Fruit fly (Drosophila melanogaster) whole organism, pupa: ENCODE data around the gene CG6330.

Experiments used
- CG10348 ChIP-seq: fragments of 200-800 bp; sonication (Bioruptor generic); IDR thresholded peaks from 2 replicates; pipeline ENCODE4 v1.3.6; 2022; ENCODE audit warnings: missing biosample characterization, missing genetic modification characterization
- CG12605 ChIP-seq: fragments of 200-800 bp; sonication (Bioruptor generic); IDR thresholded peaks from 2 replicates; pipeline ENCODE4 v1.3.6; 2022; ENCODE audit warnings: missing biosample characterization, missing genetic modification characterization
- CG13204 ChIP-seq: fragments of 200-800 bp; sonication (Bioruptor generic); optimal IDR thresholded peaks from 2 replicates; lab custom pipeline; 2018; ENCODE audit warnings: missing biosample characterization, mild to moderate bottlenecking, missing genetic modification characterization, moderate library complexity
- CG14655 ChIP-seq: fragments of 200-800 bp; sonication (Bioruptor generic); optimal IDR thresholded peaks from 3 replicates; lab custom pipeline; 2017; ENCODE audit warnings: mild to moderate bottlenecking, missing biosample characterization, missing genetic modification reagents, missing genetic modification characterization
- CG15710 ChIP-seq: fragments of 200-800 bp; sonication (Bioruptor generic); optimal IDR thresholded peaks from 2 replicates; lab custom pipeline; 2018; ENCODE audit warnings: missing biosample characterization, mild to moderate bottlenecking, missing genetic modification characterization, moderate library complexity
- CG17806 ChIP-seq: fragments of 200-800 bp; sonication (Bioruptor generic); optimal IDR thresholded peaks from 2 replicates; lab custom pipeline; 2018; ENCODE audit warnings: missing biosample characterization, mild to moderate bottlenecking, missing genetic modification characterization, moderate library complexity
- CG32121 ChIP-seq: fragments of 200-800 bp; sonication (Bioruptor generic); IDR thresholded peaks from 2 replicates; pipeline ENCODE4 v1.3.6; 2022; ENCODE audit warnings: missing biosample characterization, missing genetic modification characterization
- CG34367 ChIP-seq: fragments of 200-800 bp; sonication (Bioruptor generic); optimal IDR thresholded peaks from 2 replicates; lab custom pipeline; 2018; ENCODE audit warnings: missing biosample characterization, mild to moderate bottlenecking, missing genetic modification characterization
- CG4496 ChIP-seq: fragments of 200-800 bp; sonication (Bioruptor generic); IDR thresholded peaks from 3 replicates; pipeline ENCODE4 v1.3.6; 2022; ENCODE audit warnings: missing biosample characterization, missing genetic modification characterization
- CG8159 ChIP-seq: fragments of 200-800 bp; sonication (Bioruptor generic); optimal IDR thresholded peaks from 3 replicates; lab custom pipeline; 2018; ENCODE audit warnings: missing biosample characterization, mild to moderate bottlenecking, missing genetic modification characterization, moderate library complexity
- CG8301 ChIP-seq: fragments of 200-800 bp; sonication (Bioruptor generic); optimal IDR thresholded peaks from 2 replicates; lab custom pipeline; 2018; ENCODE audit warnings: missing biosample characterization, mild to moderate bottlenecking, missing genetic modification characterization
- CG9948 ChIP-seq: fragments of 200-800 bp; sonication (Bioruptor generic); optimal IDR thresholded peaks from 2 replicates; lab custom pipeline; 2018; ENCODE audit warnings: missing biosample characterization, mild to moderate bottlenecking, missing genetic modification characterization, moderate library complexity
- D1 ChIP-seq: fragments of 200-800 bp; sonication (Bioruptor generic); optimal IDR thresholded peaks from 2 replicates; lab custom pipeline; 2018; ENCODE audit warnings: missing biosample characterization, mild to moderate bottlenecking, missing genetic modification characterization, moderate library complexity
- EcR ChIP-seq: fragments of 200-800 bp; sonication (Bioruptor generic); optimal IDR thresholded peaks from 3 replicates; lab custom pipeline; 2019; ENCODE audit warnings: missing biosample characterization, missing genetic modification characterization, mild to moderate bottlenecking, moderate library complexity, missing genetic modification reagents
- Ets98B ChIP-seq: fragments of 200-800 bp; sonication (Bioruptor generic); IDR thresholded peaks from 2 replicates; pipeline ENCODE4 v1.3.6; 2022; ENCODE audit warnings: missing biosample characterization, missing genetic modification characterization
- Pif1A ChIP-seq: fragments of 200-800 bp; sonication (Bioruptor generic); optimal IDR thresholded peaks from 3 replicates; lab custom pipeline; 2016; ENCODE audit warnings: missing biosample characterization, missing genetic modification characterization
- Pif1B ChIP-seq: fragments of 200-800 bp; sonication (Bioruptor generic); optimal IDR thresholded peaks from 3 replicates; lab custom pipeline; 2016; ENCODE audit warnings: missing biosample characterization, missing genetic modification characterization
- Snoo ChIP-seq: fragments of 200-800 bp; sonication (Bioruptor generic); optimal IDR thresholded peaks from 3 replicates; lab custom pipeline; 2017; ENCODE audit warnings: missing biosample characterization, mild to moderate bottlenecking, missing genetic modification characterization, inconsistent platforms
- fd96Ca ChIP-seq: fragments of 200-800 bp; sonication (Bioruptor generic); IDR thresholded peaks from 3 replicates; pipeline ENCODE4 v1.3.6; 2022; ENCODE audit warnings: missing biosample characterization, missing genetic modification characterization
- gl ChIP-seq: fragments of 200-800 bp; sonication (Bioruptor generic); optimal IDR thresholded peaks from 2 replicates; lab custom pipeline; 2018; ENCODE audit warnings: missing biosample characterization, mild to moderate bottlenecking, missing genetic modification characterization
- rn ChIP-seq: fragments of 200-800 bp; sonication (Bioruptor generic); IDR thresholded peaks from 2 replicates; pipeline ENCODE4 v1.3.6; 2022; ENCODE audit warnings: missing biosample characterization, missing genetic modification characterization

Gene CG6330

DNA sequence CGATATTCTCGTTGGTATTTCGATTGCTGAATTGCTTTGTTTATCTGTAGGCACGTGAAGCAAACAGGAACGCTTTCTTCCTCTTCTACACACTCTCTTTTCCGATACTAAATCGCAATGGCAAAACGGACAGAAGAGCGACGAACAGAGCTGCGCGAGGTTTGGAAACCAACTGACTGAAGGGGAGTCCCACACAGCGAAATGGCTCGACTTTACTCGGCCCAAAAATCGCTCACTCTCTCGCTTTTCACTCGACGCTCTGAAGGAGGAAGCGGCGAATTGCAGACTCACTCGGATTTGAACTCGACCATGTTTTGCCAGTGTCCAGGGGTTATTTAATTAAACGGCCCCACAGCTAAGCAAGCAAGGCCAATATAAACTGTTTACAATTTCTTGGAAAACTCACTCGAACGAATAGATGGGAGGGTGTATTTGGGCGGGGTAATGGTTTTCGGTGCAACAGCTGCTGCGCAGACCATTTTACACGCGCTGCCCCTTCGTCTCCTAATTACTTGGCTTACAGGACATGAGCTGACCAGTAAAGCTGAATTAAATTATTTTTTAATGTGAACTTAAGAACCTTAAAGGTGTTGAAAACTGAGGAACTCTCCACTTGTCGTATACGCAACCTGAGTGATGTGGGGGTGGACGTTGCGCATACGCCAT is at the start of gene CG6330:
Gene CG6330, minus strand, starts transcription at position 178 of the 666 bp plus-strand sequence.
- no peak for TF ChIP-seq CG10348 (GFP tag; lab: Robert Waterston, UW)
- TF ChIP-seq CG8159: no peak
- TF ChIP-seq Ets98B (GFP tag; lab: Robert Waterston, UW): no peak
- no peak for TF ChIP-seq CG34367 (tag; lab: Kevin White, UChicago)
- no peak for TF ChIP-seq fd96Ca (GFP tag; lab: Robert Waterston, UW)
- no peak for TF ChIP-seq CG14655 (GFP tag; lab: Kevin White, UChicago)
- TF ChIP-seq CG12605 (GFP tag; lab: Robert Waterston, UW): no peak
- no peak for TF ChIP-seq CG32121 (GFP tag; lab: Robert Waterston, UW)
- no peak for TF ChIP-seq Pif1B
- TF ChIP-seq CG4496 (GFP tag; lab: Robert Waterston, UW): no peak
- TF ChIP-seq, all 21 proteins: peak for 0

DNA sequence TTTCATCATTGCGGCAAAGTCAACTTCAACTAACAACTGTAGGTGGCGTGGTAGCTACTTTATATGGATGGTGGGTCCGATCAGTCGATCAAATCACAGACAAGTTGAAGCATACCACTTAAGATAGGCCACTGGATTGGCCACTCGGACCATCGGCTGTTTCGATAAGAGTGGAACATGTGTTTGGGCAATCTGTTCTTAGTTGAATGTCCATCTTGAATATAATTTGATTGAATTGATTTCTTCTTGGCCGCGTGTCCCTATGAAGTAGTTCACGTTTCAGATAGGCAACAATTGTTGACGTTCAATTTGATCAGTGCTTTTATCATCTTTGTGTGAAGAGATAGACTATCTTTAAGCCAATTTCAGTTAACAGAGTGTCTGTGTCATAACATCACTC is 48.7 kb upstream of the CG6330 start, which contains the start of gene CG6295:
Gene CG6295, minus strand, starts transcription at position 34 of the 400 bp plus-strand sequence.
- TF ChIP-seq CG9948 (tag; lab: Kevin White, UChicago) (no peak), D1 (tag; lab: Kevin White, UChicago) (no peak), CG12605 (GFP tag; lab: Robert Waterston, UW) (no peak), Ets98B (GFP tag; lab: Robert Waterston, UW) (no peak), CG17806 (tag; lab: Kevin White, UChicago) (no peak), fd96Ca (GFP tag; lab: Robert Waterston, UW) (no peak), CG32121 (GFP tag; lab: Robert Waterston, UW) (no peak), CG34367 (tag; lab: Kevin White, UChicago) (no peak), CG13204 (no peak), CG15710 (tag; lab: Kevin White, UChicago) (no peak), CG8159 (no peak), gl (no peak), CG14655 (GFP tag; lab: Kevin White, UChicago) (no peak), CG4496 (GFP tag; lab: Robert Waterston, UW) (no peak), Snoo (tag; lab: Kevin White, UChicago) (no peak), CG10348 (GFP tag; lab: Robert Waterston, UW) (no peak), Pif1B (no peak), rn (GFP tag; lab: Robert Waterston, UW) (no peak), Pif1A (GFP tag; lab: Kevin White, UChicago) (no peak), CG8301 (tag; lab: Kevin White, UChicago) (no peak)
- TF ChIP-seq, all 21 proteins: peak for 0

DNA sequence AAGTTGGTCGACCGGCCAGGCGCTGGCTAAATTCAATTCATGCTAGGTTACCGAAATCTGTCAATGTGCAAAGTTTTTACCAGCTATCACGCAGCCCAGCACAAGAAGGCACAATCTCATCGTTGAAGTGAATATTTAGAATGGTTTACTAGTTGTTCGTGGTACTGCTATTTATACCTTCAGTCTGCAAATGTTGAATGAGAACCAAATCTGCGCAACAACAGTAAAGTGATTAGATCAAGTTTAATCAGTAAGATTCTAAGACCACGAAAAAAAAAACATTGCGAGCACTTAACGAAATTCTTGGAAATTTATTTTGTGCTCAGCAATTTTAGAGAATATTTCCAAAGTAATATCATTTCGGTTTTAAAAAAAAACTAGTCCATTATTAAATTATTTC is 47.0 kb upstream of the CG6330 start, which contains the start of gene CG6296:
Gene CG6296, minus strand, starts transcription at position 132 of the 400 bp plus-strand sequence.
- no peak for TF ChIP-seq fd96Ca (GFP tag; lab: Robert Waterston, UW)
- no peak for TF ChIP-seq CG13204
- TF ChIP-seq CG8159: no peak
- no peak for TF ChIP-seq CG12605 (GFP tag; lab: Robert Waterston, UW)

DNA sequence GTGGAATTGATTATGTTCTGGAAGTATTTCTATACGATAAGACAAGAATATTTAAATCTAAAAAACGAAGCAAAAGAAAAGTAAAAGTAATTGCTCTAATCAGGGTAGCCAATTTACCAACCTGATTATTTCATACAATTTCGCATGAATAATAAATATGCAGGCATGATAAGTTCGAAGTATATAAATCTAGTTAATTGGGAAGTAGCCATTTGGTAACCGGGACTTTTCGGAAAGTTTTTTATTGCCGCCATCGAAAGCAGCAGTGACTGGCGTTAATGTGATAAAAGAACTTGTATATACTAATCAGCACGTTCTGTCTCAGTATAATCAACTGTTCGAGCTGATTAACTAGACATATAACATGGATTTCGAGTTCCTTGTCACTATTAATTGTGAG is 44.5 kb upstream of the CG6330 start:
- TF ChIP-seq fd96Ca (GFP tag; lab: Robert Waterston, UW) (no peak), CG12605 (GFP tag; lab: Robert Waterston, UW) (no peak), EcR (no peak), CG14655 (GFP tag; lab: Kevin White, UChicago) (no peak), CG17806 (tag; lab: Kevin White, UChicago) (no peak), CG32121 (GFP tag; lab: Robert Waterston, UW) (no peak), Snoo (tag; lab: Kevin White, UChicago) (no peak), rn (GFP tag; lab: Robert Waterston, UW) (no peak), D1 (tag; lab: Kevin White, UChicago) (no peak), CG8301 (tag; lab: Kevin White, UChicago) (no peak), CG4496 (GFP tag; lab: Robert Waterston, UW) (no peak), CG10348 (GFP tag; lab: Robert Waterston, UW) (no peak), Pif1A (GFP tag; lab: Kevin White, UChicago) (no peak), gl (no peak), Ets98B (GFP tag; lab: Robert Waterston, UW) (no peak), CG9948 (tag; lab: Kevin White, UChicago) (no peak)

DNA sequence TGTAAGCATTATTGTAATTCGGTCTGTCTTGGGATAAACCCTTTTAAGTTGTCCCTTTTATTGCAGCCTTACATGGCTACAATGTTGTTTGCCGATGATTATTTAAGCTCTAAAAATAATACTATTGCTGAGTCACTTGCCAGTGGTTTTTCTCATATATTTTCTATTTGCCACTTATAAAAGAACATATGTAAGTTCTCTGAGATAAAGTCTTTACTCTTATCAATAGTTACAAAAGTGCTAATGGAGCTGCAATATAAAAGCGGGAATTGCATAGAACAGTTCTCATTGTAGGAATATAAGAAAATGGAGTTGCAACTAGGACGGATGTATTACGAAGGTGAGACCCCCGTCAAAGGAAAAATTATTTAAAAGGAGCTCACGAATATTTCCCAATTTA is 41.2 kb upstream of the CG6330 start, which contains the start of gene CG31077:
Gene CG31077, plus strand, starts transcription at position 301 of the 400 bp plus-strand sequence.
- TF ChIP-seq CG17806 (tag; lab: Kevin White, UChicago) (no peak), CG12605 (GFP tag; lab: Robert Waterston, UW) (no peak), CG8301 (tag; lab: Kevin White, UChicago) (no peak)

DNA sequence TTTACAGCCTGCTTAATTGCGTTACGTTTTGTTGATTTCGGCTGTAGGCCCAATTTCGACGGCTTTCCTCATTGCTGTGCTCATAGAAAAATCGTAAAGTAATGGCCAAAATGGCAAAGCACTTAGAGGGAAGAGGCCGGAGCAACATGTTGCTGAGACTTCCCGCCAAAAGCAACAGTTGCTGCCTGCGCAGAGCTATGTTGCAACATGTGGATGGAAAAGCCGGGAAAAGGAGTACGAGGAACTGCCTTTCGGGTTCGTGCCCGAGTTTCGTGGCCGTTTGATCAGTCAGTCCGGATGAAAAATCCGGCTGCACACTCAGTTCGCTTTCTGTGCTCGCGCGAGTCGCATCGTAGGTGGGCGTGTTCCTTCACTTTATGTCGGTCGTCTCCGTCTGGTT is 38.4 kb upstream of the CG6330 start, which contains the start of gene RYa-R:
Gene RYa-R, plus strand, starts transcription at position 339 of the 400 bp plus-strand sequence.
- TF ChIP-seq Ets98B (GFP tag; lab: Robert Waterston, UW) (no peak), CG4496 (GFP tag; lab: Robert Waterston, UW) (no peak), CG13204 (no peak), rn (GFP tag; lab: Robert Waterston, UW) (no peak), Snoo (tag; lab: Kevin White, UChicago) (no peak)
